Fruit fly (Drosophila melanogaster) whole organism, prepupa: ENCODE results near the gene CG31546.
A peak's percentile ranks its signal among the peaks of the same experiment; 100 is the strongest.

ENCODE experiments used
- CG3032 ChIP-seq: fragments of 200-800 bp; optimal IDR thresholded peaks from 2 replicates; lab custom pipeline; 2019; ENCODE audit warnings: missing biosample characterization, mild to moderate bottlenecking, missing genetic modification characterization, moderate library complexity
- CG31627 ChIP-seq: fragments of 200-800 bp; sonication (Bioruptor generic); optimal IDR thresholded peaks from 3 replicates; lab custom pipeline; 2016; ENCODE audit warnings: missing biosample characterization, missing genetic modification characterization
- CG6854 ChIP-seq: fragments of 200-800 bp; sonication (Bioruptor generic); optimal IDR thresholded peaks from 2 replicates; lab custom pipeline; 2017; ENCODE audit warnings: missing biosample characterization, mild to moderate bottlenecking, missing genetic modification characterization
- Ets21C ChIP-seq: fragments of 200-800 bp; sonication (Bioruptor generic); optimal IDR thresholded peaks from 3 replicates; lab custom pipeline; 2016; ENCODE audit warnings: missing biosample characterization, missing genetic modification characterization
- Gug ChIP-seq: fragments of 200-800 bp; sonication (Bioruptor generic); IDR thresholded peaks from 2 replicates; pipeline ENCODE4 v1.3.6; 2022; ENCODE audit warnings: missing biosample characterization, missing genetic modification characterization
- Hr39 ChIP-seq: fragments of 200-800 bp; sonication (Bioruptor generic); optimal IDR thresholded peaks from 2 replicates; lab custom pipeline; 2016; ENCODE audit warnings: missing biosample characterization, missing genetic modification characterization
- dsx ChIP-seq: fragments of 200-800 bp; optimal IDR thresholded peaks from 3 replicates; lab custom pipeline; 2019; ENCODE audit warnings: missing biosample characterization, mild to moderate bottlenecking, missing genetic modification characterization, moderate library complexity; ENCODE audit not compliant: poor library complexity, severe bottlenecking
- esn ChIP-seq: fragments of 200-800 bp; sonication (Bioruptor generic); optimal IDR thresholded peaks from 2 replicates; lab custom pipeline; 2016; ENCODE audit warnings: missing biosample characterization, mild to moderate bottlenecking, missing genetic modification characterization, moderate library complexity
- vri ChIP-seq: fragments of 200-800 bp; sonication (Bioruptor generic); optimal IDR thresholded peaks from 3 replicates; lab custom pipeline; 2016; ENCODE audit warnings: missing biosample characterization, mild to moderate bottlenecking, missing genetic modification characterization

dm6 chr3R:5647705-5648568 lies 12.5 kb upstream of the CG31546 start:
- TF ChIP-seq Ets21C (GFP tag; lab: Kevin White, UChicago): no peak
- no peak for TF ChIP-seq CG6854 (GFP tag; lab: Kevin White, UChicago)
- TF ChIP-seq CG3032 (tag; lab: Kevin White, UChicago): peak; percentile 17
- TF ChIP-seq vri (GFP tag; lab: Kevin White, UChicago): peak; percentile 22
- TF ChIP-seq Hr39 (GFP tag; lab: Kevin White, UChicago): no peak
- peak; percentile 28 for TF ChIP-seq esn (GFP tag; lab: Kevin White, UChicago)
- TF ChIP-seq CG31627: peak; percentile 24
- TF ChIP-seq dsx (GFP tag; lab: Kevin White, UChicago): no peak
- 0 out of 2 replicates have a peak, but pooled peaks have one; percentile 11 for TF ChIP-seq Gug (GFP tag; lab: Robert Waterston, UW)
